ENCODE assay signal across 5 worm cellular contexts in the genomic region with DNA sequence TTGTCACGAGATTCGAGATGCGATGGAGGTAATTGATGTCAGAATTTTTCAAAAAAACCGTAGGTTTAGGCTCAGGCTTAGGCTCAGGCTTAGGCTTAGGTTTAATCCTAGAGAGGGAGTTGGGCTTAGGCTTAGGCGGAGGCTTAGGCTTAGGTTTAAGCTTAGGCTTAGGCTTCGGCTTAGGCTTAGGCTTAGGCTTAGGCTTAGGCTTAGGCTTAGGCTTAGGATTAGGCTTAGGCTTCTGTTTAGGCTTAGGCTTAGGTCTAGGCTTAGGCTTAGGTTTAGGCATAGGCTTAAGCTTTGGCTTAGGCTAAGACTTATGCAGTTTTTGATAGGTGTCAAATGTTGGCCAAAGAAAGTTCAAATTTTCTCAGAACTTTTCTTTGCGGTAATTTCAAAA.
TF ChIP-seq lines count a peak whose summit lies in the region.

No protein-coding gene starts in this region.

TF ChIP-seq in whole organism, early embryonic, 17 proteins besides CTCF, POLR2A, EP300 and RAD21:
- TF ChIP-seq flt-1 (GFP tag; IDR thresholded peaks at IDR 0.05; lab: Robert Waterston, UW) = no peak
- peak; percentile 94 for TF ChIP-seq ceh-36 (tag; optimal IDR thresholded peaks at IDR 0.05; lab: Kevin White, UChicago)

TF ChIP-seq in whole organism, late embryonic, 69 proteins besides CTCF, POLR2A, EP300 and RAD21:
- TF ChIP-seq K02D7.2 (tag; optimal IDR thresholded peaks at IDR 0.05; lab: Kevin White, UChicago) = peak; percentile 10
- no peak for TF ChIP-seq pqm-1 (tag; optimal IDR thresholded peaks at IDR 0.05; lab: Kevin White, UChicago)
- TF ChIP-seq dve-1 (tag; optimal IDR thresholded peaks at IDR 0.05; lab: Kevin White, UChicago) = peak; percentile 88
TF ChIP-seq in whole organism, late embryonic: peak in this region for 2.

TF ChIP-seq in whole organism, midembryonic, 9 proteins besides CTCF, POLR2A, EP300 and RAD21:
- no peak for TF ChIP-seq cog-1 (tag; optimal IDR thresholded peaks at IDR 0.05; lab: Kevin White, UChicago)
- TF ChIP-seq flt-1 (GFP tag; IDR thresholded peaks at IDR 0.05; lab: Robert Waterston, UW) = no peak
- 0 out of 2 replicates have a peak, but pooled peaks have one; percentile 23 for TF ChIP-seq ztf-23 (GFP tag; IDR thresholded peaks at IDR 0.05; lab: Robert Waterston, UW)
- no peak for TF ChIP-seq klf-2 (GFP tag; conservative IDR thresholded peaks at IDR 0.05; lab: Robert Waterston, UW)
- peak; percentile 68; the same call in 1 of the 2 replicates for TF ChIP-seq ztf-29 (GFP tag; IDR thresholded peaks at IDR 0.05; lab: Robert Waterston, UW)
- no peak for TF ChIP-seq ref-1 (GFP tag; conservative IDR thresholded peaks at IDR 0.05; lab: Robert Waterston, UW)
- TF ChIP-seq tab-1 (GFP tag; IDR thresholded peaks at IDR 0.05; lab: Robert Waterston, UW) = no peak
- no peak for TF ChIP-seq med-1 (GFP tag; optimal IDR thresholded peaks at IDR 0.05; lab: Kevin White, UChicago; ENCODE audit: insufficient read depth)

TF ChIP-seq in whole organism, mixed stage, embryonic, 35 proteins besides CTCF, POLR2A, EP300 and RAD21:
- TF ChIP-seq ham-2 (GFP tag; optimal IDR thresholded peaks at IDR 0.05; lab: Kevin White, UChicago) = peak; percentile 19
- TF ChIP-seq snpc-4 (tag; optimal IDR thresholded peaks at IDR 0.05; lab: Kevin White, UChicago) = no peak

TF ChIP-seq in whole organism, young adult, 124 proteins besides CTCF, POLR2A, EP300 and RAD21:
- TF ChIP-seq F57C9.4 (tag; optimal IDR thresholded peaks at IDR 0.05; lab: Kevin White, UChicago) (no peak), zfh-2 (GFP tag; conservative IDR thresholded peaks at IDR 0.05; lab: Robert Waterston, UW) (no peak), ceh-100 (GFP tag; IDR thresholded peaks at IDR 0.05; lab: Robert Waterston, UW) (no peak), let-526 (GFP tag; IDR thresholded peaks at IDR 0.05; lab: Robert Waterston, UW) (no peak), snpc-1.3 (tag; optimal IDR thresholded peaks at IDR 0.05; lab: Kevin White, UChicago; ENCODE audit: insufficient read depth) (no peak), lin-26 (GFP tag; IDR thresholded peaks at IDR 0.05; lab: Robert Waterston, UW) (0 out of 2 replicates have a peak, but pooled peaks have one; percentile 26), cebp-1 (GFP tag; IDR thresholded peaks at IDR 0.05; lab: Robert Waterston, UW) (no peak), cebp-1 (tag; optimal IDR thresholded peaks at IDR 0.05; lab: Kevin White, UChicago) (no peak)
